Worm (Caenorhabditis elegans): ENCODE results near the gene scl-21.

ce11 chrV:19484507-19484906 is 11.0 kb downstream of the scl-21 start, which contains the start of gene Y43F8B.17:
- TF ChIP-seq unc-39 (tag; optimal IDR thresholded peaks at IDR 0.05), result no peak
- no peak for TF ChIP-seq egl-27 (tag; optimal IDR thresholded peaks at IDR 0.05)

All from whole organism, L3 larva.